Worm (Caenorhabditis elegans) whole organism, young adult: ENCODE data around the gene Y116A8C.23.
A peak's percentile ranks its signal among the peaks of the same experiment; 100 is the strongest.

Experiments used
- C06A6.2 ChIP-seq: fragments of 200-800 bp; sonication (Bioruptor generic); conservative IDR thresholded peaks from 2 replicates; pipeline ENCODE4 v1.3.6; 2022; ENCODE audit warnings: missing genetic modification characterization, missing compliant biosample characterization
- F22D6.2 ChIP-seq: sonication (generic microtip); optimal IDR thresholded peaks from 2 replicates; lab custom pipeline; 2016; ENCODE audit warnings: mild to moderate bottlenecking, missing genetic modification characterization, missing compliant biosample characterization
- F57C9.4 ChIP-seq: sonication (generic microtip); optimal IDR thresholded peaks from 2 replicates; lab custom pipeline; 2017; ENCODE audit warnings: mild to moderate bottlenecking, missing genetic modification characterization, missing compliant biosample characterization
- Y67H2A.10 ChIP-seq: fragments of 200-800 bp; sonication (Bioruptor generic); conservative IDR thresholded peaks from 2 replicates; pipeline ENCODE4 v1.3.6; 2022; ENCODE audit warnings: missing genetic modification reagents, missing genetic modification characterization, missing compliant biosample characterization
- Y79H2A.3 ChIP-seq: fragments of 200-800 bp; sonication (Bioruptor generic); conservative IDR thresholded peaks from 2 replicates; pipeline ENCODE4 v1.3.6; 2022; ENCODE audit warnings: missing genetic modification reagents, missing genetic modification characterization, missing compliant biosample characterization
- Y95B8A.8 ChIP-seq: fragments of 200-800 bp; sonication (Bioruptor generic); IDR thresholded peaks from 2 replicates; pipeline ENCODE4 v1.3.6; 2022; ENCODE audit warnings: missing genetic modification reagents, missing genetic modification characterization, missing compliant biosample characterization
- ama-1 ChIP-seq, 3 experiments: fragments of 150-350 bp in 1 of 3; sonication (generic microtip) in 2 of 3; optimal IDR thresholded peaks; 2 replicates each; lab custom pipeline; 2014 to 2018; ENCODE audit warnings: missing biosample characterization in 2 of 3, missing genetic modification characterization in 2 of 3, missing genetic modification reagents in 2 of 3
- athp-1 ChIP-seq: sonication (generic microtip); optimal IDR thresholded peaks from 2 replicates; lab custom pipeline; 2017; ENCODE audit warnings: mild to moderate bottlenecking, missing genetic modification characterization, missing compliant biosample characterization
- egl-18 ChIP-seq: fragments of 200-800 bp; sonication (Bioruptor generic); IDR thresholded peaks from 2 replicates; pipeline ENCODE4 v1.3.6; 2022; ENCODE audit warnings: missing genetic modification reagents, missing genetic modification characterization, missing compliant biosample characterization
- hmg-1.2 ChIP-seq: fragments of 200-800 bp; sonication (Bioruptor generic); IDR thresholded peaks from 2 replicates; pipeline ENCODE4 v1.3.6; 2022; ENCODE audit warnings: missing genetic modification reagents, missing genetic modification characterization, missing compliant biosample characterization
- hsf-1 ChIP-seq: fragments of 200-800 bp; sonication (Bioruptor generic); IDR thresholded peaks from 2 replicates; pipeline ENCODE4 v1.3.6; 2022; ENCODE audit warnings: missing genetic modification reagents, missing genetic modification characterization, missing compliant biosample characterization
- lsl-1 ChIP-seq: fragments of 200-800 bp; sonication (Bioruptor generic); optimal IDR thresholded peaks from 2 replicates; lab custom pipeline; 2018; ENCODE audit warnings: mild to moderate bottlenecking, missing genetic modification characterization, moderate library complexity, missing compliant biosample characterization
- madf-6 ChIP-seq: fragments of 200-800 bp; sonication (Bioruptor generic); IDR thresholded peaks from 2 replicates; pipeline ENCODE4 v1.3.6; 2022; ENCODE audit warnings: missing genetic modification reagents, missing genetic modification characterization, missing compliant biosample characterization
- mcd-1 ChIP-seq: fragments of 200-800 bp; sonication (Bioruptor generic); IDR thresholded peaks from 2 replicates; pipeline ENCODE4 v1.3.6; 2022; ENCODE audit warnings: missing genetic modification reagents, missing genetic modification characterization, missing compliant biosample characterization
- mes-4 ChIP-seq: sonication (generic microtip); optimal IDR thresholded peaks from 2 replicates; lab custom pipeline; 2016; ENCODE audit warnings: missing genotype, missing genetic modification characterization, missing compliant biosample characterization
- nfya-2 ChIP-seq: fragments of 200-800 bp; sonication (Bioruptor generic); IDR thresholded peaks from 2 replicates; pipeline ENCODE4 v1.3.6; 2022; ENCODE audit warnings: missing genetic modification reagents, missing genetic modification characterization, missing compliant biosample characterization
- nfyb-1 ChIP-seq: fragments of 200-800 bp; sonication (Bioruptor generic); IDR thresholded peaks from 2 replicates; pipeline ENCODE4 v1.3.6; 2022; ENCODE audit warnings: missing genetic modification reagents, missing genetic modification characterization, missing compliant biosample characterization
- pbrm-1 ChIP-seq: fragments of 200-800 bp; sonication (Bioruptor generic); IDR thresholded peaks from 2 replicates; pipeline ENCODE4 v1.3.6; 2022; ENCODE audit warnings: missing genetic modification reagents, missing genetic modification characterization, missing compliant biosample characterization
- pha-4 ChIP-seq: fragments of 150-350 bp; sonication (generic microtip); optimal IDR thresholded peaks from 2 replicates; lab custom pipeline; 2014; ENCODE audit warnings: missing biosample characterization, missing genetic modification reagents, missing genetic modification characterization
- rcor-1 ChIP-seq: fragments of 200-800 bp; sonication (Bioruptor generic); IDR thresholded peaks from 2 replicates; pipeline ENCODE4 v1.3.6; 2022; ENCODE audit warnings: missing genetic modification reagents, missing genetic modification characterization, missing compliant biosample characterization
- rec-8 ChIP-seq, 2 experiments: sonication (generic microtip); optimal IDR thresholded peaks; 2 replicates each; lab custom pipeline; 2016; ENCODE audit warnings: mild to moderate bottlenecking in 2 of 2, missing genetic modification characterization in 2 of 2, missing genetic modification reagents in 2 of 2, missing genotype in 2 of 2, missing biosample characterization in 1 of 2, missing compliant biosample characterization in 1 of 2, moderate library complexity in 1 of 2
- sea-2 ChIP-seq: fragments of 200-800 bp; sonication (Bioruptor generic); IDR thresholded peaks from 2 replicates; pipeline ENCODE4 v1.3.6; 2022; ENCODE audit warnings: missing genetic modification characterization, missing compliant biosample characterization
- snpc-1.3 ChIP-seq: sonication (generic microtip); optimal IDR thresholded peaks from 2 replicates; lab custom pipeline; 2017; ENCODE audit warnings: missing genetic modification characterization, mild to moderate bottlenecking, missing compliant biosample characterization, antibody characterized with exemption, moderate library complexity, missing genotype, missing genetic modification reagents; ENCODE audit not compliant: insufficient read depth
- snpc-4 ChIP-seq, 5 experiments: fragments of 150-350 bp in 1 of 5; sonication (generic microtip) in 4 of 5; optimal IDR thresholded peaks; 2 replicates each; lab custom pipeline; 2014 to 2018; ENCODE audit warnings: missing genetic modification characterization in 5 of 5, missing biosample characterization in 3 of 5, antibody characterized with exemption in 2 of 5, mild to moderate bottlenecking in 2 of 5, missing compliant biosample characterization in 2 of 5, missing genotype in 2 of 5, moderate library complexity in 2 of 5, missing genetic modification reagents in 1 of 5
- tbx-9 ChIP-seq: sonication (generic microtip); optimal IDR thresholded peaks from 2 replicates; lab custom pipeline; 2016; ENCODE audit warnings: borderline replicate concordance, missing genetic modification characterization, inconsistent platforms, missing compliant biosample characterization
- ztf-25 ChIP-seq: fragments of 200-800 bp; sonication (Bioruptor generic); IDR thresholded peaks from 2 replicates; pipeline ENCODE4 v1.3.6; 2022; ENCODE audit warnings: missing genetic modification reagents, missing genetic modification characterization, missing compliant biosample characterization
- ztf-26 ChIP-seq: sonication (generic microtip); optimal IDR thresholded peaks from 2 replicates; lab custom pipeline; 2017; ENCODE audit warnings: missing genetic modification characterization, missing compliant biosample characterization

The Y116A8C.23 gene

DNA sequence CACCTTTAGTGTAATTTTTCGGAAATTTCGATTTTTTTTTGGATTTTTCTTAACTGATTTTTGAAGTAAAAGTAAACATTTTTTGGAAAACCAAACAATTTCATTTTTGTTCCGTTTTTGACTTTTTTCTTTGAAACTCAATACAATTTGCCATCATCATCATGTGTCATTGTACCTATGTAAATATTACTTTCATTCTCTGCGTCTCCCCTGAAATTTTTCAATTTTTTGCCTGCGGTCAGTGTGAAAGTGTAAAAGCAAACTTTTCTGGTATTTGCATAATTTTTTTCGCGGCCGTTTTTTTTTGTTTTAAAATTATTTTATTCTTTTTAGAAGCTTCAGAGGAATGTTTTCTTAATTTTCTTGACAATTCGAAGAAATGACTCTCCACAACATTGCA lies 40.3 kb downstream of the Y116A8C.23 start, which contains the start of gene Y116A8C.29:
Gene Y116A8C.29, plus strand, starts transcription at position 328 of the 400 bp plus-strand sequence.
- TF ChIP-seq pha-4 (tag; lab: Kevin White, UChicago) (peak; percentile 36), tbx-9 (no peak), hmg-1.2 (GFP tag; lab: Robert Waterston, UW) (peak; percentile 7; the same call in 1 of the 2 replicates)

DNA sequence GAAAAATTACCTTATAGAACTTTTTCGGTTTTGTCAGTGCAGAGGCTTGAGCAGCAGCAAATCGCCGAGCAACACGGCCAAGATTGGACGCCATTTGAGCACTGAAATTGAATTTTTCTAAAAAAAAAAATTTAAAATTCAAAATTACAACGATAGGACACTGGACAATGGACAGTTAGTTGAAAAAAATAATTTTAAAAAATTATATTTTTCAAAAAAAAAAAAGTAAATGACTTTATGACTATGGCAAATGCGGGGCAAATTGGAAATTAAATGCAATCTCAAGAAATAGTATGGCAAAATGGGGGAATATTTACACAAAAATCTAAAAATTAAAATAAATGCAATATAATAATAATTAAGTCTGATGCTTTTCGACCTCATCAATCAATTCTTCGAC lies 42.8 kb downstream of the Y116A8C.23 start, which contains the start of gene Y116A8C.27:
Gene Y116A8C.27, minus strand, starts transcription at position 101 of the 400 bp plus-strand sequence.
- no peak for TF ChIP-seq Y95B8A.8 (GFP tag; lab: Robert Waterston, UW)
- TF ChIP-seq snpc-4 (GFP tag; optimal IDR thresholded peaks at IDR 0.05; lab: Kevin White, UChicago) = peak; percentile 4
- TF ChIP-seq snpc-4 (tag; optimal IDR thresholded peaks at IDR 0.05; lab: Kevin White, UChicago) = no peak

- TF ChIP-seq mes-4 (tag; lab: Kevin White, UChicago) = no peak
- no peak for TF ChIP-seq athp-1 (tag; lab: Kevin White, UChicago)
- TF ChIP-seq snpc-4 (GFP tag; optimal IDR thresholded peaks at IDR 0.05; lab: Kevin White, UChicago) = no peak
- peak in 1 of 4 experiments; percentile 4 for TF ChIP-seq snpc-4 (tag; optimal IDR thresholded peaks at IDR 0.05; lab: Kevin White, UChicago)
Measured at ce11 chrIV:17099113-17099512, 45.8 kb downstream of the Y116A8C.23 start.

ce11 chrIV:17100148-17100547 lies 46.8 kb downstream of the Y116A8C.23 start, which contains the start of gene bca-2:
TSS of gene bca-2 (minus strand) at chrIV:17100248.
- no peak for TF ChIP-seq egl-18 (GFP tag; lab: Robert Waterston, UW)
- TF ChIP-seq Y67H2A.10 (GFP tag; lab: Robert Waterston, UW) = no peak
- no peak for TF ChIP-seq C06A6.2 (GFP tag; lab: Robert Waterston, UW)
- TF ChIP-seq mcd-1 (GFP tag; lab: Robert Waterston, UW) = no peak
- no peak for TF ChIP-seq Y79H2A.3 (GFP tag; lab: Robert Waterston, UW)
- no peak for TF ChIP-seq hsf-1 (GFP tag; lab: Robert Waterston, UW)
- no peak for TF ChIP-seq F22D6.2 (tag; lab: Kevin White, UChicago)
- TF ChIP-seq nfya-2 (GFP tag; lab: Robert Waterston, UW) = no peak
- TF ChIP-seq F57C9.4 (tag; lab: Kevin White, UChicago) = no peak
- TF ChIP-seq lsl-1 (GFP tag; lab: Kevin White, UChicago) = no peak
- no peak for TF ChIP-seq sea-2 (GFP tag; lab: Robert Waterston, UW)
- no peak for TF ChIP-seq snpc-1.3 (tag; lab: Kevin White, UChicago)
- TF ChIP-seq ama-1 (optimal IDR thresholded peaks at IDR 0.05; lab: Kevin White, UChicago) = no peak
- TF ChIP-seq ama-1 (GFP tag; optimal IDR thresholded peaks at IDR 0.05; lab: Kevin White, UChicago) = no peak
- TF ChIP-seq rec-8 (tag; optimal IDR thresholded peaks at IDR 0.05; lab: Kevin White, UChicago) = no peak
- TF ChIP-seq ztf-26 (tag; lab: Kevin White, UChicago) = no peak

DNA sequence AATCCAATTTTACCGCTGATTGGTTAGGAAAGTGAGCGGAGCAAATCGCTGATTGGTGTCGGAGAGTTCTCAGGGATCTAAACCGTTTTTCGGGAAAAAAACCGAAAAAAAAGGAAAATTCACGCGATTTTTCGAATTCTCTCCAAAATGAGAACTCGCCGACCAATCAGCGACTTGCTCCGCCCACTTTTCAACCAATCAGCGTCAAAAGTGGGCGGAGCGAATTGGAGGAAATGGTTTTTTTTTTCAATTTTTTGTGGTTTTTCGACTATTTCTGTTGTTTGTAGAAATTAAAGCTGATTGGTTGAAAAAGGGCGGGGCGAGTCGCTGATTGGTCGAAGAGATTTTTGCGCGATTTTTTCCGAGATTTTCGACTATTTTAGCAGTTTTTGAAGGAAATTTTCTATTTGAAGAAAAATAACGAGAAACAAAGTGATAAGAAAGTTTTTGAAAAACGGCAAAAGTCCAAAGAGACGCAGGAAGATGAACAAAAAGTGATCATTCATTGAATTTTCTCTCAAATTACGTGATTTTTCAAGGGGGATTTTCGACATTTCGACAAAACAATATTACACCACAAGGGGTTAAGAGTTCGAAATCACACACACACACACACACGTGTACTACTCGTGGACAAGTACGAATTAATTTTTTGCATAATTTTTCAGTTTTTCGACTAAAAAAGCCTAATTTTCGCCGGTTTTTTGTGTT lies 47.4 kb downstream of the Y116A8C.23 start:
- TF ChIP-seq ztf-25 (GFP tag; lab: Robert Waterston, UW) (no peak), nfyb-1 (GFP tag; lab: Robert Waterston, UW) (peak; percentile 93), nfya-2 (GFP tag; lab: Robert Waterston, UW) (0 out of 2 replicates have a peak, but pooled peaks have one; percentile 53)

ce11 chrIV:17103116-17103515 lies 49.8 kb downstream of the Y116A8C.23 start:
- TF ChIP-seq pbrm-1 (GFP tag; lab: Robert Waterston, UW) (no peak), rcor-1 (no peak), madf-6 (GFP tag; lab: Robert Waterston, UW) (no peak), mes-4 (tag; lab: Kevin White, UChicago) (no peak)
